Worm (Caenorhabditis elegans) whole organism, L4/young adult: ENCODE measurements around the gene F49H12.3.

Experiments
- W03F9.2 ChIP-seq: fragments of 150-350 bp; optimal IDR thresholded peaks from 2 replicates; lab custom pipeline; 2014; ENCODE audit warnings: missing biosample characterization, missing genetic modification characterization
- dao-5 ChIP-seq: sonication (generic microtip); optimal IDR thresholded peaks from 2 replicates; lab custom pipeline; 2016; ENCODE audit warnings: missing genotype, missing genetic modification characterization, moderate library complexity, missing compliant biosample characterization
- him-1 ChIP-seq: sonication (generic microtip); optimal IDR thresholded peaks from 2 replicates; lab custom pipeline; 2016; ENCODE audit warnings: missing genotype, missing genetic modification reagents, missing genetic modification characterization, missing compliant biosample characterization

F49H12.3 gene

ce11 chrX:2094094-2094493 lies 9.9 kb downstream of the F49H12.3 start:
- TF ChIP-seq him-1 (tag; lab: Kevin White, UChicago): no peak
- TF ChIP-seq dao-5 (tag; lab: Kevin White, UChicago): no peak
- TF ChIP-seq W03F9.2 (tag; lab: Kevin White, UChicago): no peak

ce11 chrX:2096804-2097203 lies 12.6 kb downstream of the F49H12.3 start, which contains the start of gene T21D9.2:
Gene T21D9.2 (minus strand): TSS chrX:2096904.
- TF ChIP-seq him-1 (tag; lab: Kevin White, UChicago): no peak
- TF ChIP-seq dao-5 (tag; lab: Kevin White, UChicago): no peak
- no peak for TF ChIP-seq W03F9.2 (tag; lab: Kevin White, UChicago)

- no peak for TF ChIP-seq him-1 (tag; lab: Kevin White, UChicago)
- TF ChIP-seq dao-5 (tag; lab: Kevin White, UChicago): no peak
- TF ChIP-seq W03F9.2 (tag; lab: Kevin White, UChicago): no peak
Observed at ce11 chrX:2099002-2099401, 14.8 kb downstream of the F49H12.3 start.

ce11 chrX:2105310-2105709 lies 21.1 kb downstream of the F49H12.3 start, which contains the start of gene F53B1.3:
Gene F53B1.3 (plus strand): TSS chrX:2105610.
- no peak for TF ChIP-seq dao-5 (tag; lab: Kevin White, UChicago)

ce11 chrX:2107414-2107813 lies 23.2 kb downstream of the F49H12.3 start:
- TF ChIP-seq W03F9.2 (tag; lab: Kevin White, UChicago): no peak
- TF ChIP-seq dao-5 (tag; lab: Kevin White, UChicago): no peak
- no peak for TF ChIP-seq him-1 (tag; lab: Kevin White, UChicago)

ce11 chrX:2108182-2108581 lies 24.0 kb downstream of the F49H12.3 start:
- no peak for TF ChIP-seq W03F9.2 (tag; lab: Kevin White, UChicago)
- no peak for TF ChIP-seq him-1 (tag; lab: Kevin White, UChicago)
- TF ChIP-seq dao-5 (tag; lab: Kevin White, UChicago): no peak

ce11 chrX:2108682-2109081 lies 24.5 kb downstream of the F49H12.3 start, which contains the start of gene F53B1.2:
Gene F53B1.2 (plus strand): TSS chrX:2108982.
- TF ChIP-seq W03F9.2 (tag; lab: Kevin White, UChicago) (no peak), dao-5 (tag; lab: Kevin White, UChicago) (no peak), him-1 (tag; lab: Kevin White, UChicago) (no peak)

- TF ChIP-seq him-1 (tag; lab: Kevin White, UChicago) (no peak), dao-5 (tag; lab: Kevin White, UChicago) (no peak), W03F9.2 (tag; lab: Kevin White, UChicago) (no peak)
Observed at ce11 chrX:2110603-2111327, 26.6 kb downstream of the F49H12.3 start.

- no peak for TF ChIP-seq dao-5 (tag; lab: Kevin White, UChicago)
- no peak for TF ChIP-seq him-1 (tag; lab: Kevin White, UChicago)
- TF ChIP-seq W03F9.2 (tag; lab: Kevin White, UChicago): no peak
Observed at ce11 chrX:2113004-2113403, 28.8 kb downstream of the F49H12.3 start, which contains the start of gene bus-5. Gene bus-5 (minus strand): TSS chrX:2113104.

ce11 chrX:2114171-2114570 lies 30.0 kb downstream of the F49H12.3 start:
- TF ChIP-seq dao-5 (tag; lab: Kevin White, UChicago) (no peak), him-1 (tag; lab: Kevin White, UChicago) (no peak), W03F9.2 (tag; lab: Kevin White, UChicago) (no peak)

- TF ChIP-seq dao-5 (tag; lab: Kevin White, UChicago) (no peak), him-1 (tag; lab: Kevin White, UChicago) (no peak), W03F9.2 (tag; lab: Kevin White, UChicago) (no peak)
Observed at ce11 chrX:2116304-2116867, 32.2 kb downstream of the F49H12.3 start.

ce11 chrX:2118162-2118561 lies 34.0 kb downstream of the F49H12.3 start, which contains the start of gene swip-10:
Gene swip-10 (minus strand): TSS chrX:2118262.
- no peak for TF ChIP-seq dao-5 (tag; lab: Kevin White, UChicago)
- TF ChIP-seq W03F9.2 (tag; lab: Kevin White, UChicago): no peak
- TF ChIP-seq him-1 (tag; lab: Kevin White, UChicago): no peak

- no peak for TF ChIP-seq dao-5 (tag; lab: Kevin White, UChicago)
- TF ChIP-seq him-1 (tag; lab: Kevin White, UChicago): no peak
Observed at ce11 chrX:2120961-2121360, 36.8 kb downstream of the F49H12.3 start, which contains the start of gene gpa-5. Gene gpa-5 (minus strand): TSS chrX:2121061.

ce11 chrX:2130141-2130540 lies 46.0 kb downstream of the F49H12.3 start, which contains the start of gene F53B1.8:
Gene F53B1.8 (minus strand): TSS chrX:2130241.
- no peak for TF ChIP-seq dao-5 (tag; lab: Kevin White, UChicago)
- TF ChIP-seq W03F9.2 (tag; lab: Kevin White, UChicago): no peak
- no peak for TF ChIP-seq him-1 (tag; lab: Kevin White, UChicago)
